Worm (Caenorhabditis elegans) whole organism, midembryonic: ENCODE measurements around the gene srh-148.

Experiments used
- T22C8.4 ChIP-seq: fragments of 200-800 bp; sonication (Bioruptor generic); IDR thresholded peaks from 2 replicates; pipeline ENCODE4 v1.3.6; 2022; ENCODE audit warnings: missing genetic modification characterization, missing compliant biosample characterization
- cog-1 ChIP-seq: sonication (generic microtip); optimal IDR thresholded peaks from 2 replicates; lab custom pipeline; 2016; ENCODE audit warnings: missing genetic modification characterization, missing compliant biosample characterization
- flt-1 ChIP-seq: fragments of 200-800 bp; sonication (Bioruptor generic); IDR thresholded peaks from 2 replicates; pipeline ENCODE4 v1.3.6; 2022; ENCODE audit warnings: missing genetic modification characterization, missing compliant biosample characterization
- ref-1 ChIP-seq: fragments of 200-800 bp; sonication (Bioruptor generic); conservative IDR thresholded peaks from 2 replicates; pipeline ENCODE4 v1.3.6; 2022; ENCODE audit warnings: missing genetic modification reagents, missing genetic modification characterization, missing compliant biosample characterization
- tab-1 ChIP-seq: fragments of 200-800 bp; sonication (Bioruptor generic); IDR thresholded peaks from 2 replicates; pipeline ENCODE4 v1.3.6; 2022; ENCODE audit warnings: missing genetic modification characterization, missing compliant biosample characterization

ce11 chrV:15880033-15880432 is 21.8 kb upstream of the srh-148 start:
- no peak for TF ChIP-seq tab-1 (GFP tag; lab: Robert Waterston, UW)
- no peak for TF ChIP-seq cog-1 (tag; lab: Kevin White, UChicago)
- TF ChIP-seq ref-1: no peak
- no peak for TF ChIP-seq flt-1
- no peak for TF ChIP-seq T22C8.4 (GFP tag; lab: Robert Waterston, UW)
